Worm (Caenorhabditis elegans): Measurements from ENCODE around the gene C49A9.4.

- no peak for TF ChIP-seq him-1 (tag; optimal IDR thresholded peaks at IDR 0.05)
- no peak for TF ChIP-seq W03F9.2 (tag; optimal IDR thresholded peaks at IDR 0.05)
Measured at ce11 chrIV:6217503-6217902, 2.0 kb upstream of the C49A9.4 start.

Data from whole organism, L4/young adult.